Worm (Caenorhabditis elegans): Measurements from ENCODE around the gene sao-1.

The sao-1 gene

DNA sequence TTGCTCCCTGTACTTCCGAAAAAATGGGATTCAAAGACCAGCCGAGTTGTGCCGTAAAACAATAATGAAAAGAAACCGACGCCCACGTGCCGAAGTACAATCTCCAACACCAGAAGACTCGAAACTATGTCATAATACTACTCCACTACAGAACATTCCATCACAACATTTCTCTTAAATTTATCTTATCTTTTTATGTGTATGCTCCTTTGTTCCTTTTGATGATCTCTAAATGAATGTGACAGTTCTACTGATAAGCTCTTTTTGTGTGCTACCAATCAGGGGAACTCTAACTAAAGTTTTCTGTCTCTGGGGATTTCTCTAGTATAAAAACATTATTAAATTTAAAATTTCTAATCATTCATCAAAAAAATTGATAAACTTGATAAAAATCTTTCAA is 23.1 kb downstream of the sao-1 start (continued):
- TF ChIP-seq hmg-1.1 (GFP tag; IDR thresholded peaks at IDR 0.05) (0 out of 2 replicates have a peak, but pooled peaks have one; percentile 28), unc-130 (GFP tag; optimal IDR thresholded peaks at IDR 0.05) (no peak), rbr-2 (tag; optimal IDR thresholded peaks at IDR 0.05) (no peak), cey-2 (tag; optimal IDR thresholded peaks at IDR 0.05; ENCODE audit: borderline replicate concordance, insufficient read depth) (no peak), php-3 (GFP tag; IDR thresholded peaks at IDR 0.05) (peak; percentile 65), jun-1 (tag; optimal IDR thresholded peaks at IDR 0.05) (no peak), tra-1 (GFP tag; IDR thresholded peaks at IDR 0.05) (no peak), ZK546.5 (tag; optimal IDR thresholded peaks at IDR 0.05) (no peak), nhr-41 (GFP tag; IDR thresholded peaks at IDR 0.05) (no peak), lin-39 (tag; optimal IDR thresholded peaks at IDR 0.05) (no peak), arid-1 (GFP tag; conservative IDR thresholded peaks at IDR 0.05) (0 out of 2 replicates have a peak, but pooled peaks have one; percentile 9), T26A8.4 (GFP tag; IDR thresholded peaks at IDR 0.05) (no peak), mep-1 (tag; optimal IDR thresholded peaks at IDR 0.05) (no peak), nhr-10 (tag; optimal IDR thresholded peaks at IDR 0.05) (no peak), dve-1 (tag; optimal IDR thresholded peaks at IDR 0.05; ENCODE audit: insufficient read depth) (peak; percentile 84), dmd-9 (GFP tag; IDR thresholded peaks at IDR 0.05) (no peak), ctbp-1 (GFP tag; IDR thresholded peaks at IDR 0.05) (no peak), fos-1 (tag; optimal IDR thresholded peaks at IDR 0.05) (no peak), lin-29 (GFP tag; IDR thresholded peaks at IDR 0.05) (no peak), lsy-2 (tag; optimal IDR thresholded peaks at IDR 0.05) (no peak), spr-3 (GFP tag; optimal IDR thresholded peaks at IDR 0.05) (no peak), dmd-8 (GFP tag; IDR thresholded peaks at IDR 0.05) (no peak), lir-3 (tag; optimal IDR thresholded peaks at IDR 0.05) (no peak), attf-4 (tag; optimal IDR thresholded peaks at IDR 0.05) (no peak), zfp-3 (GFP tag; conservative IDR thresholded peaks at IDR 0.05) (0 out of 2 replicates have a peak, but pooled peaks have one; percentile 63), daf-16 (GFP tag; optimal IDR thresholded peaks at IDR 0.05) (no peak), daf-16 (tag; optimal IDR thresholded peaks at IDR 0.05) (peak; percentile 58), mdt-29 (GFP tag; IDR thresholded peaks at IDR 0.05) (no peak), dpl-1 (GFP tag; optimal IDR thresholded peaks at IDR 0.05) (no peak), daf-19 (GFP tag; conservative IDR thresholded peaks at IDR 0.05) (no peak), nhr-237 (tag; optimal IDR thresholded peaks at IDR 0.05) (no peak), ztf-7 (tag; optimal IDR thresholded peaks at IDR 0.05) (no peak), lim-7 (GFP tag; IDR thresholded peaks at IDR 0.05) (0 out of 2 replicates have a peak, but pooled peaks have one; percentile 9), lin-1 (GFP tag; IDR thresholded peaks at IDR 0.05) (peak; percentile 7; the same call in 1 of the 2 replicates), R02D3.7 (tag; optimal IDR thresholded peaks at IDR 0.05) (no peak), aha-1 (tag) (no peak), madf-5 (GFP tag; IDR thresholded peaks at IDR 0.05) (no peak), ZK337.2 (GFP tag; IDR thresholded peaks at IDR 0.05) (no peak), unc-39 (tag; optimal IDR thresholded peaks at IDR 0.05) (no peak), pha-4 (GFP tag; IDR thresholded peaks at IDR 0.05) (peak; percentile 50; the same call in 1 of the 2 replicates), pha-4 (tag; optimal IDR thresholded peaks at IDR 0.05) (no peak), ceh-28 (tag; optimal IDR thresholded peaks at IDR 0.05) (no peak), nhr-48 (tag; optimal IDR thresholded peaks at IDR 0.05) (peak; percentile 26), hif-1 (tag; optimal IDR thresholded peaks at IDR 0.05) (peak in 1 of 2 experiments; percentile 56), Y75B8A.6 (GFP tag; IDR thresholded peaks at IDR 0.05) (no peak), dmd-6 (GFP tag; IDR thresholded peaks at IDR 0.05) (peak; percentile 47; the same call in 1 of the 2 replicates), zip-2 (tag; optimal IDR thresholded peaks at IDR 0.05) (no peak), Y105C5A.15 (GFP tag; IDR thresholded peaks at IDR 0.05) (no peak)

Measured in whole organism, L4 larva.